Worm (Caenorhabditis elegans) whole organism, L4 larva: ENCODE measurements around the gene srh-271.

Source experiments
- ama-1 ChIP-seq: fragments of 150-350 bp; optimal IDR thresholded peaks from 2 replicates; lab custom pipeline; 2014; ENCODE audit warnings: inconsistent platforms, mixed read lengths
- nhr-28 ChIP-seq: fragments of 150-350 bp; optimal IDR thresholded peaks from 2 replicates; lab custom pipeline; 2014; ENCODE audit warnings: missing biosample characterization, missing genetic modification characterization
- nhr-6 ChIP-seq: fragments of 150-350 bp; optimal IDR thresholded peaks from 2 replicates; lab custom pipeline; 2014; ENCODE audit warnings: missing biosample characterization, missing genetic modification characterization

ce11 chrV:2585727-2586126 is 36.1 kb downstream of the srh-271 start, which contains the start of gene C29G2.6:
- TF ChIP-seq nhr-6 (tag; lab: Kevin White, UChicago) (no peak), ama-1 (lab: Kevin White, UChicago) (no peak), nhr-28 (tag; lab: Kevin White, UChicago) (no peak)
